Fruit fly (Drosophila melanogaster): ENCODE measurements around the gene CG4374.

Gene CG4374

DNA sequence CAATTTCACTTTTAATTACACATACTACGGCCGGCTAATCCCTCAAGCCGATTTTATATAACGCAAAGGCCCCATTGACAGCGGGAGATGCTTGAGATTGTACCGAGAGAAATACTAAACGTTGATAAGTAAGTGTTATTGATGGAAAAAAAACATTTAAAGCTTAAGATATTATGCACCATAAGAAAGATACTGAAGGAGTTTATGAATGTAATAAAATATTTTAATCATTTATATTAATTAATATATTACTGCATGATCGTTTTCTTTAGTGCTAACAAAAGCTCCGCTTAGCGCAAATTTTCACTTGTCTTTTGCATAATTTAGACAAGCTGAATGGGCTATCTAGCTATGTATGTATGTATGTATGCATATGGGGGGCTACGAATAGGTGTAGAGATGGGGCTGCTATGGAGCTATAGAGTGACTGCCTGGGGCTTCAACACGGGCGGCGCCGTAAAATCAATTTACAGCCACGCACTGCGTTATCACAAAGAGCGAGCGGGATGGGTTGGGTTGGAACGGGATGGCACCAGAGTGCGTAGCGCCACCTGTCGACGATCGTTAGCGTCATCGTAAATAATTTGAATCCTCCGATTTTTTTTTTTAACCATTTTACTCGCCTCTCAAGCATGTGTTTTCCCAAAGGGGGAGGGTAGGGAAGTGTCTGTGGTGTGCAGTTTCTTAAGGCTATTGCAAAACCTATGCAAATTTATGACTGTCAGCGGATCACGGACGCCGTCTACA, 75.4 kb downstream of the CG4374 start:
- no peak for TF ChIP-seq noc (tag; optimal IDR thresholded peaks at IDR 0.05)

DNA sequence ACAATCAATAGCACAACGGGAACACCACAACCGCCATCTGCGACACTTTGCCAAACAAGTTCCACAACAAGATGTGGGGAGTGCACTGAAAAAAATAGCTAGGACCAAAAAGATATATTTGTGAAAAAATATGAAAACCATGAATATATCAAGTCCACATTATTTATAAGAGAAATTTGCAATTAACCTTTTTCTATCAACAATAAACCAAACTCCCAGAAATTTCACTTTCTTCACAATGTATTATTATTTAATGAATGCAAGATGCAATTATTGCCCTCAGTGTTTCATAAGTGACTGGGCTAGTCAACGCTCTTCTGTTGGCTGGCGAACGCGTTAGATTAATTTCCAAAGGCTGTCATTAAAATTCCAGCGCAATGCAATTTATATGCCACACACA, 76.4 kb downstream of the CG4374 start:
- no peak for TF ChIP-seq noc (tag; optimal IDR thresholded peaks at IDR 0.05)

dm6 chr3R:23393507-23393906, 78.6 kb downstream of the CG4374 start:
- TF ChIP-seq noc (tag; optimal IDR thresholded peaks at IDR 0.05), result no peak

dm6 chr3R:23392235-23392634, 79.8 kb downstream of the CG4374 start:
- TF ChIP-seq noc (tag; optimal IDR thresholded peaks at IDR 0.05), result no peak

DNA sequence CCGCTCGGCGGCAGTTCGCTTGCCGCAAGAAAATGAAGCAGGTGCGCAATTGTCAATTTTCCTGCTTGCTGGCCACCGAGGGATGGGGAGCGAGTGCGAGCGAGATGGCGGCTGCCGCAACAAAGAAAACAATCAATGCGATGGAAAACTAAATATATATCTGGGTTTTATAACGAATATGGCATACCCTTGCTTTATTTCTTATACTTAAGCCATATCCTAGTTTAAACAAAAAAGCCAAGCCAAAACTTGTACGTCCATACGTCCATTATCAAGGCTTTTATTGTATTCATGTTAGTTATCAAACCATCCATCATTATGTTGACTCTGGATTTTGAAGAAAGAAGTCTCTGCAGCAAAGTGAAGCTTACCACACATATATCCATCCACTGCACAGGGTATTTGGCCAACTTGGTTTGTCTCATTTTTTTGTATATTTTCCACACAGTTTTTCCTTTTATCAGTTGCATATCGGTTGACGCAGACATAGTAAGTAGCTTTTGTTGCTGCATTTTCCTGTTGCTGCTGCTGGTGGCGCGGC, 81.2 kb downstream of the CG4374 start:
- TF ChIP-seq noc (tag; optimal IDR thresholded peaks at IDR 0.05), result no peak

dm6 chr3R:23388798-23389197, 83.3 kb downstream of the CG4374 start, which contains the start of gene CG31515:
TSS of gene CG31515 (minus strand) at chr3R:23388898.
- no peak for TF ChIP-seq noc (tag; optimal IDR thresholded peaks at IDR 0.05)

DNA sequence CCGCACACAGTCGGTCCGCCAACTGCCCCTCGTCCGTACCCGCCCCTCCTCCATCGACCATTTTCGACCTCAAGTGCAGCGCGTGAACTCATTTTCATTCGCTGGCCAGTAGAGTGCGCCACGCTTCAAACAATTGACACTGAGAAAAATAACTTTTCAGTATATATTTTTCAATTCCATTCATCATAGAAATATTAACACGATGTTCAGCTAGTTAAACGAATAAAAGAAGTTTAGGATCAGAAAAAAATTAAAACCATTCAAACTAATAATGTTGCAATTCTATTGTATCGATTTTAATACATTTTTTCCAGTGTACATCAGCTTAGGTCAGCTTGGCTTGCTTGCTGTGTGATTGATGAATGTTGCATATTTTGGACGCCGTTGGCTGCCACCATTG, 85.2 kb downstream of the CG4374 start:
- TF ChIP-seq noc (tag; optimal IDR thresholded peaks at IDR 0.05), result no peak

- no peak for TF ChIP-seq noc (tag; optimal IDR thresholded peaks at IDR 0.05)
These were observed 86.0 kb downstream of the CG4374 start for dm6 chr3R:23386021-23386457.

DNA sequence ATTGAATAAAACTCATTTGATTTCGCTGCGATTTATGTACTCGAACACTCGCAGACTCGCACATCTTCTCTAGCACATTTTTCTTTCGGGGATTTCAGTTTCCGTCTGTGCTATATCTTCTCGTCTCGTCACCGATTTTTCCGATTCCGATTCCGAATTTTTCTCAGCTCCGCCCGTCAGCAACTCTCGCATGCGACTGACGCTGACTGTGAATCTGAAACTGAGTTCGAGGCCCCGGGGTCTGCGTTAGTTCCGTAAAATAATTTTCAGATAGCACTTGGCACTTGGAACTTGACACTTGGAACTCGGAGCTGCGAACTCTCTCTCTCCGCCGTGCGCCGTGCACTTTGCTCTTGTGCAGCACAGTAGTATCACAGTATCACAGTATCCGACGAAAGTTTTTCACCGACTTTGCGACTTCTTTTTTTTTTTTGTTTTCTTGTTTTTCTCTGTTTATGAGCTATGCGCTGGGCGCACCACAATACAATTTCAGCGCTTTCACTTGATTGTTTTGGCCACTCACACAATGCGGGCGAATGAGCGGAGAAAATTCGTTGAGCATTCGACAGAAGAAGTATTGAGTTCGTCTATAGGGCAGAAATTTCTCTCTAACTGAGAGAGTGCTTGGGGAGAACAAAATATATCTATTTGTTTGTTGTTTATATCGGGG, 87.4 kb downstream of the CG4374 start, which contains the start of gene CG4393:
Gene CG4393 (minus strand): TSS at position 187 of the 670 bp plus-strand sequence.
- no peak for TF ChIP-seq noc (tag; optimal IDR thresholded peaks at IDR 0.05)

DNA sequence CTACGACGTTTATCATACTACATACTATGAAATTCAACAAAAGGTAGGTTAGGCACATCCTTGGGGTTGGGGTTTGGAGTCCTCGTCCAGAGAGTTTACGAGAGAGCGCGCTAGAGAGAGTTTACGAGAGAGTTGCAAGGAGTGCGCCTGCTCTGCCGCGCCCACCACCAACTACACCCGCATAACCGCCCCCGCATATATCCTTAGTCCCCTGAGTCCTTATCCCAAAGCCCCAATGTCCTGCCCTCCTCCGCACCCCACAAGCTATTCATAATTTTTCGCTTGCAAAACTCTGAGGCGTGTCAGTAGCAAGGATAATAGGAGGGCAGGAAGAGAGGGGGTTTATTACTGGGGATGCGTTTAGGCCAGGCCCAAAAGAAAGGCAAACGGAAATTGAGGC, 88.4 kb downstream of the CG4374 start:
- TF ChIP-seq noc (tag; optimal IDR thresholded peaks at IDR 0.05), result no peak

DNA sequence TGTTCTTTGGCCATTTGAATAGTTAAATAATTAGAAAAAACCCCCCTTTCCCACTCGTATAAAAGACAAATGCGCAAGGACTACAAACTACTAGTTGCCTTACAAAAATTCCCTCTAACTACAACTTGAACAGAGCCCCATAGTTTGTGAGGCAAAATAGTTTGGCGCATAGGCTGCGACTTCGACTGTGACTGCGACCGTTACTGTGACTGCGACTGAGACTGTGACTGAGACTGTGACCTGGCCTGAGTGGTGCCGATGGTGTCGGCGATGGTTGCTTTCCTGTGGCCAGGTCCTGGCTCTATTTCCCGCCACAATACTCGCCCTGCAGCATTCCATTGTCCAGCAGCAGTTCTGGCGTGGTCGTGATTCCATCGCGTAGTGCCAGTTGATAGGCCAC, 94.8 kb downstream of the CG4374 start:
- no peak for TF ChIP-seq noc (tag; optimal IDR thresholded peaks at IDR 0.05)

DNA sequence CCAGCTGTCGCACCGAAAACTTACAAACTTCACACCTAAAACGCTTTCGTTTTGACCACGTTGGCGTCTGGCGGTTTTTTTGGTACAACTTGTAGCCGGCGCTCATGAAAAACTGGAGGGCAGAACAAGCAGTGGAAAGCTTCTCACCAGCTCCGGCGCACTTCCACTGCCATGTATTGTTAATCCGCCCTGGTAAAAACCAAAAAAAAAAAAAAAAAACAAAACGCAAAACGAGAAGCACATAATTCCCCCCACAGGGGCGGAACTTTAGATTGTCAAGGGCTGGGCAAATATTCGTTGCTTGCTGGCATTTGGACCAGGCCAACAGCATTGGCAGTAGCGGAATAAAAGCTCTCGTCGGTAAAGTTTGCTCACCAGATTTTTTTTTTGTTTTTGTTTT, 97.8 kb downstream of the CG4374 start:
- TF ChIP-seq noc (tag; optimal IDR thresholded peaks at IDR 0.05), result peak; percentile 48

DNA sequence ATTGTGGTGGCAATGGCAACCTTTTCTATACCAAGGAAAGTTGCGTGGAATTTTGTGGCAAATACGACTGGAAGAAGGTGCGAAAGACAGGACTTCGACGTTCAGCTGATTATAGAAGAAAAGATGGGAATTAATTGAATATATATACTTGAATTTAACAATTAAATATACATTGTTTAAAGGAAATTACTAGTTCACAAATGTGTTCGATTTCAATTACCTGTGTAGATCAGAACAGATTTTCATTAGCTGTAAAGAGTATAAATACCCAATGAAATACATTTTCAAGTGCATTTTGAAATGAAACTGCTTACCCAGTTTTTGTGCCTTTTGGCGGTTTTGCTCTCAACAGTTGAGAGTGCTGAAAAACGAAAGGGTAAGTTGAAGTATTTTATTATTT, 98.7 kb downstream of the CG4374 start, which contains the start of gene CG42828:
Gene CG42828 (plus strand): TSS at position 301 of the 400 bp plus-strand sequence.
- TF ChIP-seq noc (tag; optimal IDR thresholded peaks at IDR 0.05), result no peak

DNA sequence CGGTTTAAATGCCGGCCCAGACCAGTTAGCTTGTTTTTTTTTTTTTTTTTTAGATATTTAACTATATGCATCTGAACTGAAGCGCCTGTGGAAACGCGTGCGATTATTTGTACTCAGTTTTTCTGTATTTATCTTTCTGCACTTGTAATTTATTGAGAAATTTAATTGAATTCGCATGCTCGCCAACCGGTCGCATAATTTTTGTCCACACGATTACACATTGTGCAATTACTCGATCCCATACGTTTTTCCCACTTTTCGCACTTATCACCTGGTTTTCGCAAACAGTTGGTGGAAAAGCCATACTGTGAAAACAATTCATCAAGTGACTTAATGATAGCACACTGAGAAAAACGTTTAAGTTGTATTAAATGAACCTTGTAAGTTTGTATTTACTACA, 99.5 kb downstream of the CG4374 start, which contains the start of gene CG42827:
Gene CG42827 (plus strand): TSS at position 301 of the 400 bp plus-strand sequence.
- TF ChIP-seq noc (tag; optimal IDR thresholded peaks at IDR 0.05), result no peak

DNA sequence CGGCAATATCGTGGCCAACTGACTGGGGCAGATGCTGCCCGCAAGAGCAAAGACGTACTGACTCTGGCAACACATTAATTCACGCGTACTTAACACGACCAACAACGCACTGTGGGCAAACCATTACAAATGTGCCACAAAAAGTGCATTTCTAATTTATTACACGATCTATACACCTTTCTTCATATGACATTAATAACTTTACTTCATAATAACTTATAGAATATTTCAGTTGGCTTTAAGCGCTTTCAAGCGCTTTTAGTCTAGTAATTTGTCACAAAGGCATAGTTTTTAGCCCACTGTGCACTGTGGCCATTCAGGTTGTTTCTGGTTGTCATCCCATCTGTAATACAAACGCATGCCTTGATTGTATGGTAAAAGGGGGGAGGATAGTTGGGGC, 103.8 kb downstream of the CG4374 start:
- no peak for TF ChIP-seq noc (tag; optimal IDR thresholded peaks at IDR 0.05)

- TF ChIP-seq noc (tag; optimal IDR thresholded peaks at IDR 0.05), result no peak
These were observed 104.5 kb downstream of the CG4374 start for dm6 chr3R:23367540-23367939.

DNA sequence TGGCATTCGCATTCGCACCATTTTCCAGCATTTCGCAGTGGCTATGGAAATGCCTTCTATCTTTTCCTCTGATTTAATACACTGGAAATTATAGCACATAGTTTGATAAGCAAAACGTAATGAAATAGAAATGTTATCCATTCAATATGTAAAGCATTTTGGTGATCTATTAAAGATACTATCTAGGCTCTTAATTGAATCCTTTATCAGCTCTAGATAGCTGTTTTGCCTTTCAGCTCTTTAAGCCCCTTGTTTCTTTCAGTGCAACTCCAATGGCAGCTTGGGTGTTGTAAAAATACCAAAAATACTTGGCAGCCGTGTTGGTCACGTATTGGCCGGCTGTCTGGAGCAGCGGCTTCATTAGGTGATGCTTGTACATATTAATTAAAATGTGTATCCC, 107.0 kb downstream of the CG4374 start:
- no peak for TF ChIP-seq noc (tag; optimal IDR thresholded peaks at IDR 0.05)
